Fruit fly (Drosophila melanogaster): ENCODE data around the gene sba.

Gene sba

DNA sequence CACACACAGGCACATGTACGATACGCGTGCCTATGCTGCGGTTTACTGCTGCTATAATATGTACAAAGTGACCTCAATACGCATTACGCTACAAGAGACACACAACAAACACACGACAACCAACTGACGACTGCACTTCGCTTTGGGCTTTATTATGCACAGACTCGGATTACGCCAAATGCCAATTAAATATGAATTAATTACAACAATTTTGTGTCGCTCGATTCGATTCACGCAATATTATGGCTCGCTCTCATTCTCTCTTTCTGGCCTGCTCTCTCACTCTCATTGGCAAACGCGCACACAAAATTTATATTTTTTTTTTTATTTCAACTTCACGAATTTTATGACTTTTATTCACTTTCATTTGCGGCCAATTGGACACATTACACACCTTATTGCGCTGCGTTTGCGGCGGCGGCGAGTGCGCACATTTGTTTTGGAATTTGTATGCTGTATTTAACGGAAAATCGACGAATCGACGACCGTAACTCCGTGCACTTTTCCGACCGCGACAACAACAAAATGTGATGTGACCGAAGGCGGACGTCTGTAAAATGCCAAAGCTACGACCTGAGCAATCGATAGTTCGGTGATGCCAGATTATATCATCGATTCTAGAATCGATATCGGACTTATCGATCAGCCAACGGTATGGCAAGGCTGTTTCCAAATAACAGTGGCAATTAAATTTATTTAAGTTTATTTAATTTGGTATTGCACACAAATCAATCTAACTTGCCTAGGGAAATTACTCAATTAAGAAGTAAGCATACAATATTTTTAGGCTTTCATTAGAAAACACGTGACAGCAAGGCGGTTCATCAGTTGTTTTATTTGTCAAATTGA, at the start of gene sba, which contains the start of gene CG31141 (continued):
- TF ChIP-seq tin (GFP tag; optimal IDR thresholded peaks at IDR 0.05) (peak; percentile 18), Abd-B (GFP tag; optimal IDR thresholded peaks at IDR 0.05) (peak; percentile 26), nerfin-2 (GFP tag; IDR thresholded peaks at IDR 0.05; ENCODE audit: partially characterized antibody) (peak; percentile 88), gro (GFP tag; optimal IDR thresholded peaks at IDR 0.05) (peak; percentile 73), Spps (tag; optimal IDR thresholded peaks at IDR 0.05) (peak; percentile 4), CG17829 (tag; optimal IDR thresholded peaks at IDR 0.05) (peak; percentile 3), mld (GFP tag; IDR thresholded peaks at IDR 0.05; ENCODE audit: partially characterized antibody) (peak; percentile 72; the same call in 2 of the 3 replicates), stwl (tag; optimal IDR thresholded peaks at IDR 0.05) (peak; percentile 85), Trl (optimal IDR thresholded peaks at IDR 0.05) (peak; percentile 77 to 91), Trl (GFP tag; optimal IDR thresholded peaks at IDR 0.05) (no peak), tap (tag; optimal IDR thresholded peaks at IDR 0.05) (peak; percentile 16), sqz (GFP tag; optimal IDR thresholded peaks at IDR 0.05) (peak; percentile 68), CG9609 (GFP tag; optimal IDR thresholded peaks at IDR 0.05) (no peak), ATbp (GFP tag; optimal IDR thresholded peaks at IDR 0.05) (no peak), bsh (GFP tag; optimal IDR thresholded peaks at IDR 0.05) (peak in 1 of 2 experiments; percentile 3), pzg (GFP tag; optimal IDR thresholded peaks at IDR 0.05) (peak; percentile 98), BtbVII (GFP tag; optimal IDR thresholded peaks at IDR 0.05) (peak; percentile 9), Dp (GFP tag; optimal IDR thresholded peaks at IDR 0.05) (peak; percentile 71), CG6854 (GFP tag; optimal IDR thresholded peaks at IDR 0.05) (peak; percentile 26), kah (GFP tag; optimal IDR thresholded peaks at IDR 0.05) (peak; percentile 42), Lhr (GFP tag; optimal IDR thresholded peaks at IDR 0.05) (peak; percentile 53), CG18262 (tag; optimal IDR thresholded peaks at IDR 0.05) (peak; percentile 6), hkb (optimal IDR thresholded peaks at IDR 0.05) (no peak), hkb (GFP tag; IDR thresholded peaks at IDR 0.05) (peak; percentile 50), Jarid2 (GFP tag; optimal IDR thresholded peaks at IDR 0.05) (peak; percentile 90), CG9437 (GFP tag; optimal IDR thresholded peaks at IDR 0.05) (peak; percentile 13), CG7987 (GFP tag; optimal IDR thresholded peaks at IDR 0.05) (peak; percentile 19), vvl (GFP tag; IDR thresholded peaks at IDR 0.05) (peak; percentile 45), unc-4 (GFP tag; IDR thresholded peaks at IDR 0.05; ENCODE audit: partially characterized antibody) (peak; percentile 86), YL-1 (GFP tag; optimal IDR thresholded peaks at IDR 0.05) (peak; percentile 74), vnd (GFP tag; IDR thresholded peaks at IDR 0.05; ENCODE audit: partially characterized antibody) (peak; percentile 80), CG4730 (GFP tag; IDR thresholded peaks at IDR 0.05) (no peak), dysf (GFP tag; IDR thresholded peaks at IDR 0.05) (no peak), CG1529 (GFP tag; optimal IDR thresholded peaks at IDR 0.05) (no peak), E2f2 (GFP tag; IDR thresholded peaks at IDR 0.05) (peak; percentile 76), CG10209 (GFP tag; optimal IDR thresholded peaks at IDR 0.05) (no peak), lov (optimal IDR thresholded peaks at IDR 0.05) (no peak), lov (GFP tag; IDR thresholded peaks at IDR 0.05) (no peak), B-H1 (GFP tag; IDR thresholded peaks at IDR 0.05) (no peak), gcm (GFP tag; optimal IDR thresholded peaks at IDR 0.05) (peak; percentile 26), MESR4 (GFP tag; optimal IDR thresholded peaks at IDR 0.05) (peak; percentile 71), CG17385 (GFP tag; optimal IDR thresholded peaks at IDR 0.05) (peak; percentile 32), CG13894 (tag; optimal IDR thresholded peaks at IDR 0.05) (peak; percentile 56), Oli (tag; optimal IDR thresholded peaks at IDR 0.05) (peak; percentile 8), CG34376 (GFP tag; optimal IDR thresholded peaks at IDR 0.05) (no peak), psq (GFP tag; optimal IDR thresholded peaks at IDR 0.05) (no peak), row (GFP tag; IDR thresholded peaks at IDR 0.05) (peak; percentile 43), CG4617 (GFP tag; optimal IDR thresholded peaks at IDR 0.05; ENCODE audit: borderline replicate concordance) (peak; percentile 58)

Data from whole organism, embryonic.